Fruit fly (Drosophila melanogaster): Measurements from ENCODE around the gene CG43074.

The CG43074 gene

dm6 chr3L:3512567-3512966 is 28.1 kb upstream of the CG43074 start, which contains the start of gene ImpE2:
Gene ImpE2, minus strand, starts transcription at chr3L:3512681.
- no peak for TF ChIP-seq ttk (optimal IDR thresholded peaks at IDR 0.05)
- no peak for TF ChIP-seq Myc (optimal IDR thresholded peaks at IDR 0.05)
- TF ChIP-seq psq (optimal IDR thresholded peaks at IDR 0.05): no peak
- no peak for TF ChIP-seq Sin3A (optimal IDR thresholded peaks at IDR 0.05)
- no peak for TF ChIP-seq h (optimal IDR thresholded peaks at IDR 0.05)
- no peak for TF ChIP-seq insv (optimal IDR thresholded peaks at IDR 0.05)

- TF ChIP-seq Myc (optimal IDR thresholded peaks at IDR 0.05): no peak
- no peak for TF ChIP-seq ttk (optimal IDR thresholded peaks at IDR 0.05)
- TF ChIP-seq psq (optimal IDR thresholded peaks at IDR 0.05): no peak
- TF ChIP-seq Sin3A (optimal IDR thresholded peaks at IDR 0.05): no peak
- no peak for TF ChIP-seq insv (optimal IDR thresholded peaks at IDR 0.05)
- no peak for TF ChIP-seq h (optimal IDR thresholded peaks at IDR 0.05)
Observed at dm6 chr3L:3503248-3503647, 18.8 kb upstream of the CG43074 start.

dm6 chr3L:3496593-3496992 is 12.1 kb upstream of the CG43074 start:
- no peak for TF ChIP-seq Myc (optimal IDR thresholded peaks at IDR 0.05)
- no peak for TF ChIP-seq ttk (optimal IDR thresholded peaks at IDR 0.05)
- no peak for TF ChIP-seq h (optimal IDR thresholded peaks at IDR 0.05)
- TF ChIP-seq Sin3A (optimal IDR thresholded peaks at IDR 0.05): no peak
- no peak for TF ChIP-seq psq (optimal IDR thresholded peaks at IDR 0.05)
- TF ChIP-seq insv (optimal IDR thresholded peaks at IDR 0.05): no peak

- TF ChIP-seq h (optimal IDR thresholded peaks at IDR 0.05) (no peak), ttk (optimal IDR thresholded peaks at IDR 0.05) (no peak), Myc (optimal IDR thresholded peaks at IDR 0.05) (no peak), psq (optimal IDR thresholded peaks at IDR 0.05) (no peak), Sin3A (optimal IDR thresholded peaks at IDR 0.05) (no peak), insv (optimal IDR thresholded peaks at IDR 0.05) (no peak)
Observed at dm6 chr3L:3492116-3492747, 7.8 kb upstream of the CG43074 start.

- no peak for TF ChIP-seq psq (optimal IDR thresholded peaks at IDR 0.05)
- no peak for TF ChIP-seq Sin3A (optimal IDR thresholded peaks at IDR 0.05)
Observed at dm6 chr3L:3485088-3485710, 746 bp upstream of the CG43074 start.

- no peak for TF ChIP-seq h (optimal IDR thresholded peaks at IDR 0.05)
- TF ChIP-seq psq (optimal IDR thresholded peaks at IDR 0.05): no peak
- TF ChIP-seq Sin3A (optimal IDR thresholded peaks at IDR 0.05): no peak
- TF ChIP-seq ttk (optimal IDR thresholded peaks at IDR 0.05): no peak
- no peak for TF ChIP-seq insv (optimal IDR thresholded peaks at IDR 0.05)
- TF ChIP-seq Myc (optimal IDR thresholded peaks at IDR 0.05): no peak
Observed at dm6 chr3L:3479551-3479950, 4.9 kb downstream of the CG43074 start.

dm6 chr3L:3472786-3473185 is 11.7 kb downstream of the CG43074 start:
- no peak for TF ChIP-seq psq (optimal IDR thresholded peaks at IDR 0.05)
- TF ChIP-seq Myc (optimal IDR thresholded peaks at IDR 0.05): no peak
- no peak for TF ChIP-seq insv (optimal IDR thresholded peaks at IDR 0.05)
- no peak for TF ChIP-seq ttk (optimal IDR thresholded peaks at IDR 0.05)
- TF ChIP-seq h (optimal IDR thresholded peaks at IDR 0.05): no peak
- TF ChIP-seq Sin3A (optimal IDR thresholded peaks at IDR 0.05): no peak

- TF ChIP-seq psq (optimal IDR thresholded peaks at IDR 0.05): no peak
- TF ChIP-seq insv (optimal IDR thresholded peaks at IDR 0.05): no peak
- TF ChIP-seq h (optimal IDR thresholded peaks at IDR 0.05): no peak
- TF ChIP-seq Myc (optimal IDR thresholded peaks at IDR 0.05): no peak
- TF ChIP-seq Sin3A (optimal IDR thresholded peaks at IDR 0.05): no peak
- no peak for TF ChIP-seq ttk (optimal IDR thresholded peaks at IDR 0.05)
Observed at dm6 chr3L:3472063-3472528, 12.4 kb downstream of the CG43074 start, which contains the start of the genes CG32267 and CG42324. Gene CG32267, minus strand, starts transcription at chr3L:3472113. Gene CG42324, plus strand, starts transcription at chr3L:3472447.

dm6 chr3L:3471174-3471573 is 13.3 kb downstream of the CG43074 start, which contains the start of gene CG14971:
Gene CG14971, minus strand, starts transcription at chr3L:3471309.
- no peak for TF ChIP-seq Sin3A (optimal IDR thresholded peaks at IDR 0.05)
- TF ChIP-seq Myc (optimal IDR thresholded peaks at IDR 0.05): no peak
- TF ChIP-seq psq (optimal IDR thresholded peaks at IDR 0.05): no peak
- TF ChIP-seq insv (optimal IDR thresholded peaks at IDR 0.05): no peak
- TF ChIP-seq h (optimal IDR thresholded peaks at IDR 0.05): no peak
- no peak for TF ChIP-seq ttk (optimal IDR thresholded peaks at IDR 0.05)

dm6 chr3L:3469709-3470108 is 14.7 kb downstream of the CG43074 start:
- no peak for TF ChIP-seq insv (optimal IDR thresholded peaks at IDR 0.05)
- TF ChIP-seq h (optimal IDR thresholded peaks at IDR 0.05): no peak
- no peak for TF ChIP-seq psq (optimal IDR thresholded peaks at IDR 0.05)
- no peak for TF ChIP-seq ttk (optimal IDR thresholded peaks at IDR 0.05)
- no peak for TF ChIP-seq Sin3A (optimal IDR thresholded peaks at IDR 0.05)

- TF ChIP-seq Sin3A (optimal IDR thresholded peaks at IDR 0.05) (no peak), ttk (optimal IDR thresholded peaks at IDR 0.05) (no peak), Myc (optimal IDR thresholded peaks at IDR 0.05) (no peak), psq (optimal IDR thresholded peaks at IDR 0.05) (no peak), insv (optimal IDR thresholded peaks at IDR 0.05) (no peak), h (optimal IDR thresholded peaks at IDR 0.05) (no peak)
Observed at dm6 chr3L:3466200-3466599, 18.3 kb downstream of the CG43074 start, which contains the start of gene CycJ. Gene CycJ, plus strand, starts transcription at chr3L:3466428.

dm6 chr3L:3461557-3462414 is 22.7 kb downstream of the CG43074 start:
- TF ChIP-seq insv (optimal IDR thresholded peaks at IDR 0.05) (no peak), h (optimal IDR thresholded peaks at IDR 0.05) (no peak), Myc (optimal IDR thresholded peaks at IDR 0.05) (no peak), psq (optimal IDR thresholded peaks at IDR 0.05) (no peak), Sin3A (optimal IDR thresholded peaks at IDR 0.05) (no peak), ttk (optimal IDR thresholded peaks at IDR 0.05) (no peak)

Data from Kc167 (cell line).